Worm (Caenorhabditis elegans) whole organism, L3 larva: ENCODE data around the gene dmsr-4.
A peak's percentile ranks its signal among the peaks of the same experiment; 100 is the strongest.

Experiments
- R02D3.7 ChIP-seq: fragments of 150-350 bp; optimal IDR thresholded peaks from 2 replicates; lab custom pipeline; 2014; ENCODE audit warnings: missing biosample characterization, missing genetic modification characterization
- ZK546.5 ChIP-seq: sonication (generic microtip); optimal IDR thresholded peaks from 2 replicates; lab custom pipeline; 2017; ENCODE audit warnings: missing biosample characterization, missing genetic modification characterization
- aly-2 ChIP-seq: fragments of 150-350 bp; optimal IDR thresholded peaks from 2 replicates; lab custom pipeline; 2014; ENCODE audit warnings: missing biosample characterization, missing genetic modification characterization
- ceh-16 ChIP-seq: sonication (generic microtip); optimal IDR thresholded peaks from 2 replicates; lab custom pipeline; 2017; ENCODE audit warnings: missing biosample characterization, missing genetic modification characterization
- ceh-28 ChIP-seq: fragments of 150-350 bp; optimal IDR thresholded peaks from 2 replicates; lab custom pipeline; 2014; ENCODE audit warnings: missing biosample characterization, missing genetic modification reagents, missing genetic modification characterization
- ceh-82 ChIP-seq: fragments of 150-350 bp; optimal IDR thresholded peaks from 2 replicates; lab custom pipeline; 2014; ENCODE audit warnings: missing biosample characterization, missing genetic modification characterization
- egl-27 ChIP-seq: sonication (generic microtip); optimal IDR thresholded peaks from 4 replicates; lab custom pipeline; 2017; ENCODE audit warnings: missing biosample characterization, missing genetic modification reagents, missing genetic modification characterization
- egl-5 ChIP-seq: fragments of 150-350 bp; optimal IDR thresholded peaks from 2 replicates; lab custom pipeline; 2017; ENCODE audit warnings: missing biosample characterization, missing genetic modification reagents, missing genetic modification characterization, inconsistent platforms
- elt-1 ChIP-seq: fragments of 150-350 bp; optimal IDR thresholded peaks from 2 replicates; lab custom pipeline; 2014; ENCODE audit warnings: missing biosample characterization, missing genetic modification characterization
- eor-1 ChIP-seq, 2 experiments: fragments of 150-350 bp; optimal IDR thresholded peaks; 2 replicates each; lab custom pipeline; 2014 to 2018; ENCODE audit warnings: missing biosample characterization in 2 of 2, missing genetic modification characterization in 2 of 2
- fkh-2 ChIP-seq: fragments of 150-350 bp; optimal IDR thresholded peaks from 2 replicates; lab custom pipeline; 2014; ENCODE audit warnings: missing biosample characterization, missing genetic modification reagents, missing genetic modification characterization
- fos-1 ChIP-seq: fragments of 150-350 bp; optimal IDR thresholded peaks from 2 replicates; lab custom pipeline; 2014; ENCODE audit warnings: missing biosample characterization, missing genetic modification characterization
- hmg-11 ChIP-seq: sonication (generic microtip); optimal IDR thresholded peaks from 2 replicates; lab custom pipeline; 2016; ENCODE audit warnings: missing genetic modification characterization, missing compliant biosample characterization
- jun-1 ChIP-seq: fragments of 150-350 bp; optimal IDR thresholded peaks from 2 replicates; lab custom pipeline; 2014; ENCODE audit warnings: missing biosample characterization, missing genetic modification reagents, missing genetic modification characterization
- lin-15B ChIP-seq: fragments of 150-350 bp; optimal IDR thresholded peaks from 2 replicates; lab custom pipeline; 2014; ENCODE audit warnings: missing biosample characterization, missing genetic modification characterization
- lsy-12 ChIP-seq: sonication (generic microtip); optimal IDR thresholded peaks from 2 replicates; lab custom pipeline; 2016; ENCODE audit warnings: mild to moderate bottlenecking, missing genetic modification characterization, missing compliant biosample characterization
- mdl-1 ChIP-seq: fragments of 150-350 bp; optimal IDR thresholded peaks from 2 replicates; lab custom pipeline; 2014; ENCODE audit warnings: missing biosample characterization, missing genetic modification characterization
- nfya-1 ChIP-seq: sonication (generic microtip); optimal IDR thresholded peaks from 2 replicates; lab custom pipeline; 2017; ENCODE audit warnings: missing genetic modification characterization, mild to moderate bottlenecking, missing compliant biosample characterization, antibody characterized with exemption, moderate library complexity; ENCODE audit not compliant: insufficient read depth
- nhr-11 ChIP-seq: fragments of 150-350 bp; optimal IDR thresholded peaks from 2 replicates; lab custom pipeline; 2014; ENCODE audit warnings: missing biosample characterization, missing genetic modification characterization
- nhr-12 ChIP-seq: fragments of 150-350 bp; optimal IDR thresholded peaks from 2 replicates; lab custom pipeline; 2014; ENCODE audit warnings: missing biosample characterization, missing genetic modification characterization
- nhr-23 ChIP-seq: fragments of 150-350 bp; optimal IDR thresholded peaks from 2 replicates; lab custom pipeline; 2014; ENCODE audit warnings: missing biosample characterization, missing genetic modification reagents, missing genetic modification characterization
- nhr-237 ChIP-seq: fragments of 150-350 bp; optimal IDR thresholded peaks from 2 replicates; lab custom pipeline; 2014; ENCODE audit warnings: missing biosample characterization, missing genetic modification characterization
- nhr-25 ChIP-seq: sonication (generic microtip); optimal IDR thresholded peaks from 2 replicates; lab custom pipeline; 2017; ENCODE audit warnings: missing biosample characterization, missing genetic modification characterization
- nhr-67 ChIP-seq: fragments of 150-350 bp; optimal IDR thresholded peaks from 2 replicates; lab custom pipeline; 2014; ENCODE audit warnings: missing biosample characterization, missing genetic modification characterization
- nhr-76 ChIP-seq: fragments of 150-350 bp; sonication (generic microtip); optimal IDR thresholded peaks from 5 replicates; lab custom pipeline; 2014; ENCODE audit warnings: missing biosample characterization, missing genetic modification characterization
- nhr-77 ChIP-seq: fragments of 150-350 bp; optimal IDR thresholded peaks from 2 replicates; lab custom pipeline; 2014; ENCODE audit warnings: missing biosample characterization, missing genetic modification characterization
- pha-4 ChIP-seq: fragments of 150-350 bp; optimal IDR thresholded peaks from 2 replicates; lab custom pipeline; 2014; ENCODE audit warnings: missing biosample characterization, missing genetic modification reagents, missing genetic modification characterization
- sea-2 ChIP-seq: fragments of 150-350 bp; sonication (generic microtip); optimal IDR thresholded peaks from 4 replicates; lab custom pipeline; 2014; ENCODE audit warnings: missing biosample characterization, missing genetic modification reagents, missing genetic modification characterization
- skn-1 ChIP-seq: fragments of 150-350 bp; optimal IDR thresholded peaks from 2 replicates; lab custom pipeline; 2014; ENCODE audit warnings: missing biosample characterization, missing genetic modification characterization
- snpc-4 ChIP-seq: fragments of 150-350 bp; optimal IDR thresholded peaks from 2 replicates; lab custom pipeline; 2014; ENCODE audit warnings: missing biosample characterization, missing genetic modification characterization
- tbx-2 ChIP-seq: sonication (generic microtip); optimal IDR thresholded peaks from 2 replicates; lab custom pipeline; 2016; ENCODE audit warnings: mild to moderate bottlenecking, missing genetic modification characterization, missing compliant biosample characterization
- unc-39 ChIP-seq: sonication (generic microtip); optimal IDR thresholded peaks from 4 replicates; lab custom pipeline; 2017; ENCODE audit warnings: missing biosample characterization, missing genetic modification characterization
- unc-62 ChIP-seq: fragments of 150-350 bp; sonication (generic microtip); optimal IDR thresholded peaks from 4 replicates; lab custom pipeline; 2014; ENCODE audit warnings: missing biosample characterization, missing genetic modification reagents, missing genetic modification characterization
- ztf-11 ChIP-seq: fragments of 150-350 bp; optimal IDR thresholded peaks from 2 replicates; lab custom pipeline; 2014; ENCODE audit warnings: missing biosample characterization, missing genetic modification characterization
- ztf-4 ChIP-seq: fragments of 150-350 bp; optimal IDR thresholded peaks from 2 replicates; lab custom pipeline; 2014; ENCODE audit warnings: missing biosample characterization, missing genetic modification characterization

The dmsr-4 gene

ce11 chrII:349749-350148, 7.1 kb downstream of the dmsr-4 start:
- TF ChIP-seq fos-1 (tag; lab: Kevin White, UChicago) (no peak), nhr-237 (no peak), nhr-25 (no peak)

ce11 chrII:347734-348133, 9.1 kb downstream of the dmsr-4 start, which contains the start of gene D1069.3:
D1069.3 (minus strand) TSS chrII:347891.
- TF ChIP-seq R02D3.7 (tag; lab: Kevin White, UChicago) = no peak
- TF ChIP-seq nhr-76 = no peak
- TF ChIP-seq nhr-11 (tag; lab: Kevin White, UChicago) = no peak
- peak; percentile 28 for TF ChIP-seq lin-15B (tag; lab: Kevin White, UChicago)
- TF ChIP-seq sea-2 (GFP tag; lab: Kevin White, UChicago) = no peak
- peak; percentile 14 for TF ChIP-seq egl-5 (tag; lab: Kevin White, UChicago)
- no peak for TF ChIP-seq ztf-4 (tag; lab: Kevin White, UChicago)
- TF ChIP-seq pha-4 (tag; lab: Kevin White, UChicago) = peak; percentile 37
- no peak for TF ChIP-seq egl-27 (tag; lab: Kevin White, UChicago)
- TF ChIP-seq hmg-11 (tag; lab: Kevin White, UChicago) = peak; percentile 77
- no peak for TF ChIP-seq unc-39 (tag; lab: Kevin White, UChicago)
- no peak for TF ChIP-seq lsy-12
- TF ChIP-seq ztf-11 (tag; lab: Kevin White, UChicago) = no peak
- TF ChIP-seq ZK546.5 (tag; lab: Kevin White, UChicago) = no peak
- TF ChIP-seq tbx-2 = no peak
- TF ChIP-seq nfya-1 (tag; lab: Kevin White, UChicago) = peak; percentile 55

- TF ChIP-seq nfya-1 (tag; lab: Kevin White, UChicago) = peak; percentile 97
- TF ChIP-seq skn-1 = no peak
These were observed 15.6 kb downstream of the dmsr-4 start for ce11 chrII:341282-341681.

ce11 chrII:340714-341113, 16.2 kb downstream of the dmsr-4 start:
- TF ChIP-seq unc-62 (GFP tag; lab: Kevin White, UChicago) (no peak), nhr-25 (no peak), nhr-12 (tag; lab: Kevin White, UChicago) (no peak), nhr-67 (tag; lab: Kevin White, UChicago) (no peak), skn-1 (no peak), ceh-28 (tag; lab: Kevin White, UChicago) (no peak), nhr-11 (tag; lab: Kevin White, UChicago) (no peak), ztf-11 (tag; lab: Kevin White, UChicago) (no peak), lsy-12 (no peak)

- no peak for TF ChIP-seq ZK546.5 (tag; lab: Kevin White, UChicago)
- TF ChIP-seq ceh-82 (tag; lab: Kevin White, UChicago) = no peak
- no peak for TF ChIP-seq ztf-4 (tag; lab: Kevin White, UChicago)
- TF ChIP-seq nhr-23 (tag; lab: Kevin White, UChicago) = no peak
- no peak for TF ChIP-seq nhr-76
- no peak for TF ChIP-seq lsy-12
These were observed 16.6 kb downstream of the dmsr-4 start, which contains the start of gene clc-31 for ce11 chrII:340224-340623. clc-31 (plus strand) TSS chrII:340524.

ce11 chrII:337233-337832, 19.5 kb downstream of the dmsr-4 start, which contains the start of gene cpn-2:
cpn-2 (plus strand) TSS chrII:337782.
- TF ChIP-seq snpc-4 (tag; lab: Kevin White, UChicago) (no peak), nhr-11 (tag; lab: Kevin White, UChicago) (no peak), egl-27 (tag; lab: Kevin White, UChicago) (no peak), lsy-12 (no peak), elt-1 (tag; lab: Kevin White, UChicago) (no peak), jun-1 (no peak), ceh-16 (tag; lab: Kevin White, UChicago) (no peak), nhr-76 (no peak), aly-2 (no peak), nhr-77 (tag; lab: Kevin White, UChicago) (no peak), fkh-2 (no peak), mdl-1 (tag; lab: Kevin White, UChicago) (no peak), nfya-1 (tag; lab: Kevin White, UChicago) (no peak), unc-39 (tag; lab: Kevin White, UChicago) (no peak), eor-1 (tag; optimal IDR thresholded peaks at IDR 0.05; lab: Kevin White, UChicago) (no peak)
